Fruit fly (Drosophila melanogaster): ENCODE data around the gene Mps1.

The Mps1 gene

dm6 chr3R:17700488-17701130, 29.5 kb downstream of the Mps1 start (continued):
- TF ChIP-seq p53 (GFP tag; optimal IDR thresholded peaks at IDR 0.05) (peak; percentile 19), slp2 (GFP tag; optimal IDR thresholded peaks at IDR 0.05) (peak; percentile 80), Sry-β (GFP tag; optimal IDR thresholded peaks at IDR 0.05) (peak; percentile 67), nom (GFP tag; optimal IDR thresholded peaks at IDR 0.05) (peak; percentile 97), tgo (GFP tag; IDR thresholded peaks at IDR 0.05) (peak; percentile 99), croc (GFP tag; conservative IDR thresholded peaks at IDR 0.05) (peak; percentile 96), CG2116 (GFP tag; optimal IDR thresholded peaks at IDR 0.05) (peak; percentile 87), abd-A (tag; optimal IDR thresholded peaks at IDR 0.05) (peak; percentile 94), CG8281 (tag; optimal IDR thresholded peaks at IDR 0.05) (peak; percentile 93), CG3995 (GFP tag; optimal IDR thresholded peaks at IDR 0.05) (peak; percentile 56), ham (GFP tag; IDR thresholded peaks at IDR 0.05) (peak; percentile 93), vnd (GFP tag; IDR thresholded peaks at IDR 0.05; ENCODE audit: partially characterized antibody) (no peak), vvl (GFP tag; IDR thresholded peaks at IDR 0.05) (peak; percentile 99), trem (tag; optimal IDR thresholded peaks at IDR 0.05) (peak; percentile 96), CG10366 (GFP tag; IDR thresholded peaks at IDR 0.05) (peak; percentile 98), CG17568 (GFP tag; optimal IDR thresholded peaks at IDR 0.05) (no peak), knrl (GFP tag; IDR thresholded peaks at IDR 0.05; ENCODE audit: partially characterized antibody) (peak; percentile 27; the same call in 1 of the 3 replicates), ems (GFP tag; optimal IDR thresholded peaks at IDR 0.05) (peak; percentile 88), CG9727 (GFP tag; optimal IDR thresholded peaks at IDR 0.05) (peak; percentile 98), ttk (GFP tag; IDR thresholded peaks at IDR 0.05) (peak; percentile 98), crp (GFP tag; optimal IDR thresholded peaks at IDR 0.05) (peak in 1 of 2 experiments; percentile 61), Optix (GFP tag; IDR thresholded peaks at IDR 0.05) (peak; percentile 93), Pdp1 (GFP tag; optimal IDR thresholded peaks at IDR 0.05) (peak; percentile 52 to 75), Rfx (GFP tag; IDR thresholded peaks at IDR 0.05) (peak; percentile 98), Trl (optimal IDR thresholded peaks at IDR 0.05) (peak in 1 of 2 experiments; percentile 56), Trl (GFP tag; optimal IDR thresholded peaks at IDR 0.05) (peak; percentile 57), CG15696 (tag; optimal IDR thresholded peaks at IDR 0.05) (peak; percentile 91), E2f1 (GFP tag; IDR thresholded peaks at IDR 0.05) (peak; percentile 99), CG17612 (GFP tag; IDR thresholded peaks at IDR 0.05) (peak; percentile 94), al (GFP tag; IDR thresholded peaks at IDR 0.05) (peak; percentile 98), tap (tag; optimal IDR thresholded peaks at IDR 0.05) (peak; percentile 99), CG3838 (GFP tag; optimal IDR thresholded peaks at IDR 0.05) (peak; percentile 87), CHES-1-like (GFP tag; optimal IDR thresholded peaks at IDR 0.05) (peak; percentile 79), MTF-1 (GFP tag; optimal IDR thresholded peaks at IDR 0.05; ENCODE audit: borderline replicate concordance) (peak; percentile 91), Fer2 (tag; optimal IDR thresholded peaks at IDR 0.05) (peak; percentile 98), Atf3 (GFP tag; optimal IDR thresholded peaks at IDR 0.05) (peak; percentile 42), so (GFP tag; IDR thresholded peaks at IDR 0.05) (peak; percentile 99), Hmr (GFP tag; optimal IDR thresholded peaks at IDR 0.05) (peak; percentile 100), Neu2 (GFP tag; optimal IDR thresholded peaks at IDR 0.05; ENCODE audit: borderline replicate concordance) (no peak), bigmax (GFP tag; optimal IDR thresholded peaks at IDR 0.05) (no peak), CG1832 (GFP tag; optimal IDR thresholded peaks at IDR 0.05) (no peak), Hr39 (optimal IDR thresholded peaks at IDR 0.05) (no peak), Dad (GFP tag; optimal IDR thresholded peaks at IDR 0.05) (peak; percentile 53), jumu (GFP tag; optimal IDR thresholded peaks at IDR 0.05) (peak; percentile 72), sug (tag; optimal IDR thresholded peaks at IDR 0.05) (peak; percentile 99), CG5245 (GFP tag; optimal IDR thresholded peaks at IDR 0.05) (peak; percentile 90), slbo (GFP tag; IDR thresholded peaks at IDR 0.05) (peak; percentile 99), CG6689 (GFP tag; IDR thresholded peaks at IDR 0.05) (peak; percentile 98), esg (GFP tag; conservative IDR thresholded peaks at IDR 0.05) (peak; percentile 97), trh (GFP tag; optimal IDR thresholded peaks at IDR 0.05) (peak; percentile 91)
